Fruit fly (Drosophila melanogaster) whole organism, embryonic: ENCODE measurements around the gene Rpn2.

ENCODE experiments used
- Abd-B ChIP-seq: fragments of 200-800 bp; sonication (Bioruptor generic); optimal IDR thresholded peaks from 2 replicates; lab custom pipeline; 2018; ENCODE audit warnings: missing biosample characterization, mild to moderate bottlenecking, missing genetic modification characterization, moderate library complexity
- Ada2b ChIP-seq: fragments of 200-800 bp; sonication (Bioruptor generic); IDR thresholded peaks from 2 replicates; pipeline ENCODE4 v1.3.6; 2022; ENCODE audit warnings: missing biosample characterization, missing genetic modification characterization
- Adf1 ChIP-seq: fragments of 200-800 bp; sonication (Bioruptor generic); IDR thresholded peaks from 2 replicates; pipeline ENCODE4 v1.3.6; 2022; ENCODE audit warnings: missing biosample characterization, missing genetic modification characterization
- CG1024 ChIP-seq: fragments of 200-800 bp; sonication (Bioruptor generic); IDR thresholded peaks from 2 replicates; pipeline ENCODE4 v1.3.6; 2022; ENCODE audit warnings: missing biosample characterization, missing genetic modification characterization
- CG13775 ChIP-seq: fragments of 200-800 bp; sonication (Bioruptor generic); optimal IDR thresholded peaks from 3 replicates; lab custom pipeline; 2017; ENCODE audit warnings: missing biosample characterization, mild to moderate bottlenecking, missing genetic modification characterization
- CG14441 ChIP-seq: fragments of 200-800 bp; sonication (Bioruptor generic); IDR thresholded peaks from 2 replicates; pipeline ENCODE4 v1.3.6; 2022; ENCODE audit warnings: missing biosample characterization, missing genetic modification characterization
- CG14667 ChIP-seq: fragments of 200-800 bp; sonication (Bioruptor generic); IDR thresholded peaks from 2 replicates; pipeline ENCODE4 v1.3.6; 2022; ENCODE audit warnings: missing biosample characterization, missing genetic modification characterization
- CG15514 ChIP-seq: fragments of 200-800 bp; sonication (Bioruptor generic); optimal IDR thresholded peaks from 3 replicates; lab custom pipeline; 2017; ENCODE audit warnings: missing biosample characterization, missing genetic modification characterization, mild to moderate bottlenecking, moderate library complexity, missing genetic modification reagents
- CG1603 ChIP-seq: fragments of 200-800 bp; sonication (Bioruptor generic); optimal IDR thresholded peaks from 2 replicates; lab custom pipeline; 2019; ENCODE audit warnings: missing biosample characterization, mild to moderate bottlenecking, missing genetic modification characterization, moderate library complexity
- CG16779 ChIP-seq: fragments of 200-800 bp; sonication (Bioruptor generic); IDR thresholded peaks from 2 replicates; pipeline ENCODE4 v1.3.6; 2022; ENCODE audit warnings: missing biosample characterization, missing genetic modification characterization
- CG16863 ChIP-seq: fragments of 200-800 bp; sonication (Bioruptor generic); optimal IDR thresholded peaks from 3 replicates; lab custom pipeline; 2016; ENCODE audit warnings: missing biosample characterization, missing genetic modification characterization
- CG17361 ChIP-seq: fragments of 200-800 bp; sonication (Bioruptor generic); IDR thresholded peaks from 3 replicates; pipeline ENCODE4 v1.3.6; 2022; ENCODE audit warnings: missing biosample characterization, missing genetic modification characterization
- CG17612 ChIP-seq: fragments of 200-800 bp; sonication (Bioruptor generic); IDR thresholded peaks from 2 replicates; pipeline ENCODE4 v1.3.6; 2022; ENCODE audit warnings: missing biosample characterization, missing genetic modification characterization
- CG1832 ChIP-seq: fragments of 200-800 bp; sonication (Bioruptor generic); optimal IDR thresholded peaks from 2 replicates; lab custom pipeline; 2017; ENCODE audit warnings: missing biosample characterization, mild to moderate bottlenecking, missing genetic modification characterization, inconsistent platforms
- CG18599 ChIP-seq: fragments of 200-800 bp; sonication (Bioruptor generic); optimal IDR thresholded peaks from 3 replicates; lab custom pipeline; 2017; ENCODE audit warnings: missing biosample characterization, missing genetic modification characterization, mild to moderate bottlenecking, moderate library complexity, missing genetic modification reagents
- CG18619 ChIP-seq: fragments of 200-800 bp; sonication (Bioruptor generic); optimal IDR thresholded peaks from 3 replicates; lab custom pipeline; 2017; ENCODE audit warnings: missing biosample characterization, mild to moderate bottlenecking, missing genetic modification characterization
- CG42726 ChIP-seq: fragments of 200-800 bp; sonication (Bioruptor generic); IDR thresholded peaks from 2 replicates; pipeline ENCODE4 v1.3.6; 2022; ENCODE audit warnings: missing biosample characterization, missing genetic modification characterization; ENCODE audit not compliant: partially characterized antibody
- CG4282 ChIP-seq: fragments of 200-800 bp; sonication (Bioruptor generic); optimal IDR thresholded peaks from 2 replicates; lab custom pipeline; 2016; ENCODE audit warnings: missing biosample characterization, missing genetic modification characterization
- CG7556 ChIP-seq: fragments of 200-800 bp; sonication (Bioruptor generic); optimal IDR thresholded peaks from 2 replicates; lab custom pipeline; 2017; ENCODE audit warnings: missing biosample characterization, mild to moderate bottlenecking, missing genetic modification characterization
- Deaf1 ChIP-seq: fragments of 200-800 bp; optimal IDR thresholded peaks from 3 replicates; lab custom pipeline; 2019; ENCODE audit warnings: missing biosample characterization, mild to moderate bottlenecking, missing genetic modification characterization, moderate library complexity
- Drgx ChIP-seq: fragments of 200-800 bp; sonication (Bioruptor generic); IDR thresholded peaks from 2 replicates; pipeline ENCODE4 v1.3.6; 2022; ENCODE audit warnings: missing biosample characterization, missing genetic modification characterization
- Eip74EF ChIP-seq, 2 experiments: fragments of 200-800 bp in 1 of 2; fragments of >200 bp in 1 of 2; sonication (Bioruptor generic) in 1 of 2; optimal IDR thresholded peaks; 2 replicates each; lab custom pipeline; 2017 to 2019; ENCODE audit warnings: missing biosample characterization in 2 of 2, missing genetic modification characterization in 2 of 2, mild to moderate bottlenecking in 1 of 2, moderate library complexity in 1 of 2
- H2.0 ChIP-seq: fragments of 200-800 bp; sonication (Bioruptor generic); IDR thresholded peaks from 2 replicates; pipeline ENCODE4 v1.3.6; 2022; ENCODE audit warnings: missing biosample characterization, missing genetic modification characterization
- Hmr ChIP-seq: fragments of 200-800 bp; sonication (Bioruptor generic); optimal IDR thresholded peaks from 3 replicates; lab custom pipeline; 2017; ENCODE audit warnings: mild to moderate bottlenecking, missing biosample characterization, missing genetic modification reagents, missing genetic modification characterization
- Med ChIP-seq: fragments of 200-800 bp; sonication (Bioruptor generic); peaks from one replicate; lab custom pipeline; 2016; ENCODE audit warnings: missing biosample characterization, missing genetic modification characterization, mild to moderate bottlenecking, inconsistent platforms, moderate library complexity
- Sin3A ChIP-seq: fragments of >200 bp; optimal IDR thresholded peaks from 2 replicates; lab custom pipeline; 2018
- abd-A ChIP-seq: fragments of 200-800 bp; sonication (Bioruptor generic); optimal IDR thresholded peaks from 3 replicates; lab custom pipeline; 2019; ENCODE audit warnings: missing biosample characterization, mild to moderate bottlenecking, missing genetic modification characterization, moderate library complexity
- chinmo ChIP-seq: fragments of 200-800 bp; sonication (Bioruptor generic); IDR thresholded peaks from 4 replicates; pipeline ENCODE4 v1.3.6; 2022; ENCODE audit warnings: missing biosample characterization, missing genetic modification characterization; ENCODE audit not compliant: partially characterized antibody
- corto ChIP-seq: fragments of 200-800 bp; sonication (Bioruptor generic); optimal IDR thresholded peaks from 2 replicates; lab custom pipeline; 2016; ENCODE audit warnings: missing biosample characterization, mild to moderate bottlenecking, missing genetic modification characterization, moderate library complexity
- croc ChIP-seq: fragments of 200-800 bp; sonication (Bioruptor generic); conservative IDR thresholded peaks from 3 replicates; pipeline ENCODE4 v1.3.6; 2022; ENCODE audit warnings: missing biosample characterization, missing genetic modification characterization
- crol ChIP-seq: fragments of 200-800 bp; sonication (Bioruptor generic); IDR thresholded peaks from 2 replicates; pipeline ENCODE4 v1.3.6; 2022; ENCODE audit warnings: missing biosample characterization, missing genetic modification characterization
- dmrt99B ChIP-seq: fragments of 200-800 bp; sonication (Bioruptor generic); optimal IDR thresholded peaks from 2 replicates; lab custom pipeline; 2018; ENCODE audit warnings: missing biosample characterization, mild to moderate bottlenecking, missing genetic modification characterization, moderate library complexity
- eve ChIP-seq, 2 experiments: fragments of >200 bp; optimal IDR thresholded peaks; 2 replicates each; lab custom pipeline; 2017; ENCODE audit warnings: missing biosample characterization in 2 of 2, missing genetic modification characterization in 2 of 2
- ewg ChIP-seq: fragments of 200-800 bp; sonication (Bioruptor generic); optimal IDR thresholded peaks from 3 replicates; lab custom pipeline; 2017; ENCODE audit warnings: mild to moderate bottlenecking, missing biosample characterization, missing genetic modification reagents, missing genetic modification characterization
- gcm2 ChIP-seq: fragments of 200-800 bp; sonication (Bioruptor generic); optimal IDR thresholded peaks from 2 replicates; lab custom pipeline; 2016; ENCODE audit warnings: missing biosample characterization, missing genetic modification characterization
- grn ChIP-seq: fragments of 200-800 bp; sonication (Bioruptor generic); optimal IDR thresholded peaks from 3 replicates; lab custom pipeline; 2017; ENCODE audit warnings: missing biosample characterization, missing genetic modification characterization
- lola ChIP-seq, 3 experiments: fragments of >200 bp in 2 of 3; fragments of 200-800 bp in 1 of 3; sonication (Bioruptor generic) in 1 of 3; optimal IDR thresholded peaks; 2 replicates each; lab custom pipeline; 2017 to 2019; ENCODE audit warnings: missing biosample characterization in 3 of 3, missing genetic modification characterization in 3 of 3, mild to moderate bottlenecking in 1 of 3, moderate library complexity in 1 of 3
- nau ChIP-seq: fragments of 200-800 bp; sonication (Bioruptor generic); optimal IDR thresholded peaks from 3 replicates; lab custom pipeline; 2017; ENCODE audit warnings: missing biosample characterization, mild to moderate bottlenecking, missing genetic modification characterization, missing genetic modification reagents
- pan ChIP-seq, 4 experiments: fragments of >200 bp in 3 of 4; fragments of 200-800 bp in 1 of 4; sonication (Bioruptor generic) in 1 of 4; optimal IDR thresholded peaks in 3 of 4; IDR thresholded peaks in 1 of 4; 2 replicates each; pipeline versions ENCODE4 v1.3.6 to Lab custom; 2017 to 2022; ENCODE audit warnings: missing biosample characterization in 2 of 4, missing genetic modification characterization in 2 of 4, mixed read lengths in 1 of 4
- pita ChIP-seq: fragments of 200-800 bp; sonication (Bioruptor generic); optimal IDR thresholded peaks from 2 replicates; lab custom pipeline; 2017; ENCODE audit warnings: missing biosample characterization, mild to moderate bottlenecking, missing genetic modification characterization
- repo ChIP-seq: fragments of 200-800 bp; sonication (Bioruptor generic); optimal IDR thresholded peaks from 2 replicates; lab custom pipeline; 2016; ENCODE audit warnings: missing biosample characterization, missing genetic modification characterization
- row ChIP-seq: fragments of 200-800 bp; sonication (Bioruptor generic); IDR thresholded peaks from 3 replicates; pipeline ENCODE4 v1.3.6; 2022; ENCODE audit warnings: missing biosample characterization, missing genetic modification characterization
- sens ChIP-seq: fragments of 200-800 bp; sonication (Bioruptor generic); peaks from one replicate; lab custom pipeline; 2016; ENCODE audit warnings: missing biosample characterization, missing genetic modification characterization
- sim ChIP-seq: fragments of 200-800 bp; sonication (Bioruptor generic); IDR thresholded peaks from 2 replicates; pipeline ENCODE4 v1.3.6; 2022; ENCODE audit warnings: missing biosample characterization, missing genetic modification characterization
- slbo ChIP-seq: fragments of 200-800 bp; sonication (Bioruptor generic); IDR thresholded peaks from 2 replicates; pipeline ENCODE4 v1.3.6; 2022; ENCODE audit warnings: missing biosample characterization, missing genetic modification characterization
- ttk ChIP-seq: fragments of 200-800 bp; sonication (Bioruptor generic); IDR thresholded peaks from 2 replicates; pipeline ENCODE4 v2.1.2; 2022; ENCODE audit warnings: missing biosample characterization, missing genetic modification characterization
- unc-4 ChIP-seq: fragments of 200-800 bp; sonication (Bioruptor generic); IDR thresholded peaks from 2 replicates; pipeline ENCODE4 v1.3.6; 2022; ENCODE audit warnings: missing biosample characterization, missing genetic modification characterization; ENCODE audit not compliant: partially characterized antibody

Gene Rpn2

dm6 chr3R:29164930-29165693, 11.8 kb downstream of the Rpn2 start, which contains the start of gene CG11898 (continued):
- no peak for TF ChIP-seq pan (optimal IDR thresholded peaks at IDR 0.05; lab: Kevin White, UChicago)
- peak in 1 of 2 experiments; percentile 26 for TF ChIP-seq pan (GFP tag; optimal IDR thresholded peaks at IDR 0.05 in 1 of 2, IDR thresholded peaks at IDR 0.05 in 1 of 2)
- TF ChIP-seq unc-4, result no peak
- TF ChIP-seq lola (GFP tag; optimal IDR thresholded peaks at IDR 0.05; lab: Kevin White, UChicago), result no peak
- TF ChIP-seq pita, result no peak
- TF ChIP-seq H2.0 (GFP tag; lab: Robert Waterston, UW), result no peak
- TF ChIP-seq Med (GFP tag; lab: Kevin White, UChicago), result no peak
- TF ChIP-seq Adf1 (GFP tag; lab: Robert Waterston, UW), result no peak
- no peak for TF ChIP-seq CG42726
- no peak for TF ChIP-seq CG4282 (GFP tag; lab: Kevin White, UChicago)
- no peak for TF ChIP-seq Drgx (GFP tag; lab: Robert Waterston, UW)
- TF ChIP-seq Ada2b (GFP tag; lab: Robert Waterston, UW), result no peak
- TF ChIP-seq grn (GFP tag; lab: Kevin White, UChicago), result peak; percentile 60
- TF ChIP-seq, all 482 proteins: peak for 6

DNA sequence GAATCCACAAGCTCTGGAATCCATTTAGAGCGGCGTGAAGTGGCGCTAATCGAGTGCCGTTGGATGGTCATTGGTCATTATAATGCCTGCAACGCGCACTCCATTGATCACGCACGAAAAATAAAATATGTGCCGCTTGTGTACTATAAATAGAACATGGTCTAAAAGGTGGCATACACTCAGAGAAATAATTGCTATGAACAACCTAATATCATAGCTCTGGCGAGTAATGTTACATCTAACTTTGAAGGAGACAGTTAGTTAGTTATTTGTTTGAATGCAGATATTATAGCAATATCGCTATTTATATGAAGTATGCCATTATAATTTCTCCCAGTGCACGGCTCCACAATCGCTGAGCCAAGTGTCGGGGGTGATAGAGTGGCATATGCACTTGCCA, 37.7 kb downstream of the Rpn2 start:
- no peak for TF ChIP-seq CG13775 (GFP tag; lab: Kevin White, UChicago)
- no peak for TF ChIP-seq corto (GFP tag; lab: Kevin White, UChicago)
- no peak for TF ChIP-seq Eip74EF (GFP tag; optimal IDR thresholded peaks at IDR 0.05; lab: Kevin White, UChicago)
- TF ChIP-seq slbo, result 0 out of 2 replicates have a peak, but pooled peaks have one; percentile 31
- 0 out of 2 replicates have a peak, but pooled peaks have one; percentile 7 for TF ChIP-seq ttk (GFP tag; lab: Robert Waterston, UW)
- peak; percentile 68 for TF ChIP-seq sens (GFP tag; lab: Kevin White, UChicago)
- no peak for TF ChIP-seq croc (GFP tag; lab: Robert Waterston, UW)
- TF ChIP-seq dmrt99B (tag; lab: Kevin White, UChicago), result peak; percentile 6
- no peak for TF ChIP-seq Abd-B
- peak; percentile 68 for TF ChIP-seq Med (GFP tag; lab: Kevin White, UChicago)
- TF ChIP-seq repo, result no peak
- no peak for TF ChIP-seq sim (GFP tag; lab: Robert Waterston, UW)
- TF ChIP-seq CG1832 (GFP tag; lab: Kevin White, UChicago), result no peak
- peak; percentile 6 for TF ChIP-seq CG1603
- TF ChIP-seq Sin3A (lab: Kevin White, UChicago), result no peak
- TF ChIP-seq, all 482 proteins: peak for 6

DNA sequence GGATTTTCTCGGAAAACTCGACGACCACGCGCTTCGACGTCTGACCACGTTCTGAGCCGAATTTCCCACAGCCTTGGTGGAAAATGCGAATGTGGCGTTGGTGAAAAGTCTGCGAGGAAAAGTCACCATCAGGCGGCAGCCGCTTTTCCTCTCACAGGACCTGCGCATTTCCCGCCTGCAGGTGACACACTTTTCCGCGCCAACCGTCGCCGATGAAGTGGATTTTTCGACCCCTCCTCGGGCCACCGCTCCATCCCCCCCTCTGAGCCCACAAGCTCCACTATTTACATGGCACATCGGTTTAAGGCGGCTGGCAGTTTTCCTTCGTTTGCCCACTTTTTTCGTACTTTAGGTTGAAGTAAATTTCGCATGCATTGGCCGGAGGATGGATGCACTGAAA, 41.6 kb downstream of the Rpn2 start, which contains the start of gene jus:
Gene jus, minus strand, starts transcription at position 38 of the 400 bp plus-strand sequence.
- TF ChIP-seq abd-A (tag; lab: Kevin White, UChicago) (peak; percentile 14), crol (GFP tag; lab: Robert Waterston, UW) (peak; percentile 89), ewg (GFP tag; lab: Kevin White, UChicago) (peak; percentile 76), CG17361 (no peak), CG17612 (GFP tag; lab: Robert Waterston, UW) (no peak), CG7556 (GFP tag; lab: Kevin White, UChicago) (peak; percentile 33), Med (GFP tag; lab: Kevin White, UChicago) (peak; percentile 55), CG18619 (GFP tag; lab: Kevin White, UChicago) (peak; percentile 9), CG1024 (GFP tag; lab: Robert Waterston, UW) (no peak), CG16863 (GFP tag; lab: Kevin White, UChicago) (no peak), CG16779 (GFP tag; lab: Robert Waterston, UW) (0 out of 2 replicates have a peak, but pooled peaks have one; percentile 45), CG15514 (GFP tag; lab: Kevin White, UChicago) (peak; percentile 15), nau (no peak), CG14667 (GFP tag; lab: Robert Waterston, UW) (no peak), chinmo (GFP tag; lab: Robert Waterston, UW) (0 out of 4 replicates have a peak, but pooled peaks have one; percentile 44), gcm2 (no peak), Deaf1 (tag; lab: Kevin White, UChicago) (peak; percentile 73), CG14441 (GFP tag; lab: Robert Waterston, UW) (no peak), row (GFP tag; lab: Robert Waterston, UW) (0 out of 3 replicates have a peak, but pooled peaks have one; percentile 17), CG18599 (GFP tag; lab: Kevin White, UChicago) (peak; percentile 18), eve (GFP tag; optimal IDR thresholded peaks at IDR 0.05; lab: Kevin White, UChicago) (no peak), Hmr (GFP tag; lab: Kevin White, UChicago) (peak; percentile 35)
